Worm (Caenorhabditis elegans): Measurements from ENCODE around the gene K09A9.6.

ce11 chrX:15609698-15610097 is 32.7 kb downstream of the K09A9.6 start:
- no peak for TF ChIP-seq ama-1 (optimal IDR thresholded peaks at IDR 0.05)
- TF ChIP-seq ceh-36 (tag; optimal IDR thresholded peaks at IDR 0.05), result no peak
- no peak for TF ChIP-seq hmbx-1 (tag; optimal IDR thresholded peaks at IDR 0.05)
- TF ChIP-seq scrt-1 (GFP tag; IDR thresholded peaks at IDR 0.05), result no peak
- TF ChIP-seq sea-1 (GFP tag; conservative IDR thresholded peaks at IDR 0.05), result no peak
- no peak for TF ChIP-seq tbx-11 (GFP tag; IDR thresholded peaks at IDR 0.05)
- no peak for TF ChIP-seq flt-1 (GFP tag; IDR thresholded peaks at IDR 0.05)
